Fruit fly (Drosophila melanogaster) whole organism, embryonic: ENCODE measurements around the gene Cyp4d20.
A peak's percentile ranks its signal among the peaks of the same experiment; 100 is the strongest.

Experiments
- Adf1 ChIP-seq: fragments of 200-800 bp; sonication (Bioruptor generic); IDR thresholded peaks from 2 replicates; pipeline ENCODE4 v1.3.6; 2022; ENCODE audit warnings: missing biosample characterization, missing genetic modification characterization
- Atf-2 ChIP-seq: fragments of 200-800 bp; sonication (Bioruptor generic); optimal IDR thresholded peaks from 2 replicates; lab custom pipeline; 2016; ENCODE audit warnings: missing biosample characterization, missing genetic modification characterization
- CG10543 ChIP-seq: fragments of 200-800 bp; sonication (Bioruptor generic); optimal IDR thresholded peaks from 3 replicates; lab custom pipeline; 2017; ENCODE audit warnings: missing biosample characterization, mild to moderate bottlenecking, missing genetic modification characterization, moderate library complexity
- CG11696 ChIP-seq: fragments of 200-800 bp; sonication (Bioruptor generic); IDR thresholded peaks from 2 replicates; pipeline ENCODE4 v1.3.6; 2022; ENCODE audit warnings: missing biosample characterization, missing genetic modification characterization
- CG12299 ChIP-seq: fragments of 200-800 bp; sonication (Bioruptor generic); optimal IDR thresholded peaks from 2 replicates; lab custom pipeline; 2018; ENCODE audit warnings: missing biosample characterization, mild to moderate bottlenecking, missing genetic modification characterization
- CG12659 ChIP-seq: fragments of 200-800 bp; sonication (Bioruptor generic); optimal IDR thresholded peaks from 3 replicates; lab custom pipeline; 2017; ENCODE audit warnings: mild to moderate bottlenecking, missing biosample characterization, missing genetic modification reagents, missing genetic modification characterization
- CG12744 ChIP-seq: fragments of 200-800 bp; sonication (Bioruptor generic); optimal IDR thresholded peaks from 2 replicates; lab custom pipeline; 2016; ENCODE audit warnings: missing biosample characterization, missing genetic modification characterization
- CG13123 ChIP-seq: fragments of 200-800 bp; sonication (Bioruptor generic); optimal IDR thresholded peaks from 2 replicates; lab custom pipeline; 2016; ENCODE audit warnings: missing biosample characterization, missing genetic modification characterization
- CG13287 ChIP-seq: fragments of 200-800 bp; sonication (Bioruptor generic); IDR thresholded peaks from 2 replicates; pipeline ENCODE4 v1.3.6; 2022; ENCODE audit warnings: missing biosample characterization, missing genetic modification characterization; ENCODE audit not compliant: partially characterized antibody
- CG13424 ChIP-seq: fragments of 200-800 bp; sonication (Bioruptor generic); optimal IDR thresholded peaks from 2 replicates; lab custom pipeline; 2019; ENCODE audit warnings: missing biosample characterization, mild to moderate bottlenecking, missing genetic modification characterization, moderate library complexity
- CG14710 ChIP-seq: fragments of 200-800 bp; sonication (Bioruptor generic); optimal IDR thresholded peaks from 3 replicates; lab custom pipeline; 2019; ENCODE audit warnings: missing biosample characterization, mild to moderate bottlenecking, missing genetic modification characterization, moderate library complexity
- CG15073 ChIP-seq: fragments of 200-800 bp; sonication (Bioruptor generic); optimal IDR thresholded peaks from 2 replicates; lab custom pipeline; 2016; ENCODE audit warnings: missing biosample characterization, missing genetic modification characterization
- CG15479 ChIP-seq: fragments of 200-800 bp; sonication (Bioruptor generic); optimal IDR thresholded peaks from 3 replicates; lab custom pipeline; 2019; ENCODE audit warnings: missing biosample characterization, mild to moderate bottlenecking, missing genetic modification characterization, moderate library complexity
- CG15601 ChIP-seq: fragments of 200-800 bp; sonication (Bioruptor generic); optimal IDR thresholded peaks from 3 replicates; lab custom pipeline; 2019; ENCODE audit warnings: missing biosample characterization, mild to moderate bottlenecking, missing genetic modification characterization, moderate library complexity
- CG15696 ChIP-seq: fragments of 200-800 bp; sonication (Bioruptor generic); optimal IDR thresholded peaks from 2 replicates; lab custom pipeline; 2019; ENCODE audit warnings: missing biosample characterization, mild to moderate bottlenecking, missing genetic modification characterization, moderate library complexity
- CG17612 ChIP-seq: fragments of 200-800 bp; sonication (Bioruptor generic); IDR thresholded peaks from 2 replicates; pipeline ENCODE4 v1.3.6; 2022; ENCODE audit warnings: missing biosample characterization, missing genetic modification characterization
- CG17802 ChIP-seq: fragments of 200-800 bp; sonication (Bioruptor generic); optimal IDR thresholded peaks from 2 replicates; lab custom pipeline; 2018; ENCODE audit warnings: missing biosample characterization, mild to moderate bottlenecking, missing genetic modification characterization, moderate library complexity
- CG2199 ChIP-seq: fragments of 200-800 bp; sonication (Bioruptor generic); IDR thresholded peaks from 3 replicates; pipeline ENCODE4 v1.3.6; 2022; ENCODE audit warnings: missing biosample characterization, missing genetic modification characterization
- CG34224 ChIP-seq: fragments of 200-800 bp; sonication (Bioruptor generic); IDR thresholded peaks from 3 replicates; pipeline ENCODE4 v1.3.6; 2022; ENCODE audit warnings: missing biosample characterization, missing genetic modification characterization; ENCODE audit not compliant: partially characterized antibody
- CG34376 ChIP-seq: fragments of 200-800 bp; sonication (Bioruptor generic); optimal IDR thresholded peaks from 2 replicates; lab custom pipeline; 2018; ENCODE audit warnings: missing biosample characterization, mild to moderate bottlenecking, missing genetic modification characterization
- CG3838 ChIP-seq: fragments of 200-800 bp; sonication (Bioruptor generic); optimal IDR thresholded peaks from 3 replicates; lab custom pipeline; 2016; ENCODE audit warnings: missing biosample characterization, missing genetic modification characterization
- CG4360 ChIP-seq: fragments of 200-800 bp; sonication (Bioruptor generic); IDR thresholded peaks from 2 replicates; pipeline ENCODE4 v1.3.6; 2022; ENCODE audit warnings: missing biosample characterization, missing genetic modification characterization
- CG9727 ChIP-seq: fragments of 200-800 bp; sonication (Bioruptor generic); optimal IDR thresholded peaks from 3 replicates; lab custom pipeline; 2017; ENCODE audit warnings: missing biosample characterization, mild to moderate bottlenecking, missing genetic modification characterization
- D19A ChIP-seq: fragments of 200-800 bp; optimal IDR thresholded peaks from 3 replicates; lab custom pipeline; 2019; ENCODE audit warnings: missing biosample characterization, mild to moderate bottlenecking, missing genetic modification characterization, moderate library complexity
- Deaf1 ChIP-seq: fragments of 200-800 bp; optimal IDR thresholded peaks from 3 replicates; lab custom pipeline; 2019; ENCODE audit warnings: missing biosample characterization, mild to moderate bottlenecking, missing genetic modification characterization, moderate library complexity
- Dek ChIP-seq: fragments of 200-800 bp; sonication (Bioruptor generic); optimal IDR thresholded peaks from 3 replicates; lab custom pipeline; 2019; ENCODE audit warnings: missing biosample characterization, mild to moderate bottlenecking, missing genetic modification characterization, moderate library complexity
- Fer1 ChIP-seq: fragments of 200-800 bp; sonication (Bioruptor generic); optimal IDR thresholded peaks from 2 replicates; lab custom pipeline; 2017; ENCODE audit warnings: missing biosample characterization, mild to moderate bottlenecking, missing genetic modification characterization
- GATAe ChIP-seq: fragments of 200-800 bp; sonication (Bioruptor generic); conservative IDR thresholded peaks from 2 replicates; pipeline ENCODE4 v1.3.6; 2022; ENCODE audit warnings: missing biosample characterization, missing genetic modification characterization
- HLH3B ChIP-seq: fragments of 200-800 bp; sonication (Bioruptor generic); IDR thresholded peaks from 2 replicates; pipeline ENCODE4 v1.3.6; 2022; ENCODE audit warnings: missing biosample characterization, missing genetic modification characterization
- NfI ChIP-seq: fragments of 200-800 bp; sonication (Bioruptor generic); optimal IDR thresholded peaks from 3 replicates; lab custom pipeline; 2018; ENCODE audit warnings: missing biosample characterization, mild to moderate bottlenecking, missing genetic modification characterization, moderate library complexity
- Optix ChIP-seq: fragments of 200-800 bp; sonication (Bioruptor generic); IDR thresholded peaks from 3 replicates; pipeline ENCODE4 v1.3.6; 2022; ENCODE audit warnings: missing biosample characterization, missing genetic modification characterization
- ac ChIP-seq: fragments of 200-800 bp; sonication (Bioruptor generic); optimal IDR thresholded peaks from 3 replicates; lab custom pipeline; 2017; ENCODE audit warnings: missing biosample characterization, mild to moderate bottlenecking, missing genetic modification characterization
- ase ChIP-seq: fragments of 200-800 bp; sonication (Bioruptor generic); IDR thresholded peaks from 3 replicates; pipeline ENCODE4 v1.3.6; 2022; ENCODE audit warnings: missing biosample characterization, missing genetic modification characterization
- chinmo ChIP-seq: fragments of 200-800 bp; sonication (Bioruptor generic); IDR thresholded peaks from 4 replicates; pipeline ENCODE4 v1.3.6; 2022; ENCODE audit warnings: missing biosample characterization, missing genetic modification characterization; ENCODE audit not compliant: partially characterized antibody
- fd3F ChIP-seq: fragments of 200-800 bp; sonication (Bioruptor generic); optimal IDR thresholded peaks from 2 replicates; lab custom pipeline; 2018; ENCODE audit warnings: missing biosample characterization, mild to moderate bottlenecking, missing genetic modification characterization, moderate library complexity
- fd64A ChIP-seq: fragments of 200-800 bp; sonication (Bioruptor generic); optimal IDR thresholded peaks from 3 replicates; lab custom pipeline; 2018; ENCODE audit warnings: missing biosample characterization, mild to moderate bottlenecking, missing genetic modification characterization
- gcm2 ChIP-seq: fragments of 200-800 bp; sonication (Bioruptor generic); optimal IDR thresholded peaks from 2 replicates; lab custom pipeline; 2016; ENCODE audit warnings: missing biosample characterization, missing genetic modification characterization
- jing ChIP-seq: fragments of 200-800 bp; sonication (Bioruptor generic); optimal IDR thresholded peaks from 2 replicates; lab custom pipeline; 2018; ENCODE audit warnings: missing biosample characterization, mild to moderate bottlenecking, missing genetic modification characterization
- jumu ChIP-seq: fragments of 200-800 bp; sonication (Bioruptor generic); optimal IDR thresholded peaks from 3 replicates; lab custom pipeline; 2016; ENCODE audit warnings: missing biosample characterization, missing genetic modification characterization
- mld ChIP-seq: fragments of 200-800 bp; sonication (Bioruptor generic); IDR thresholded peaks from 3 replicates; pipeline ENCODE4 v1.3.6; 2022; ENCODE audit warnings: missing biosample characterization, missing genetic modification characterization; ENCODE audit not compliant: partially characterized antibody
- nerfin-1 ChIP-seq: fragments of 200-800 bp; sonication (Bioruptor generic); optimal IDR thresholded peaks from 3 replicates; lab custom pipeline; 2019; ENCODE audit warnings: missing biosample characterization, mild to moderate bottlenecking, missing genetic modification characterization, moderate library complexity
- sisA ChIP-seq: fragments of 200-800 bp; sonication (Bioruptor generic); IDR thresholded peaks from 2 replicates; pipeline ENCODE4 v1.3.6; 2022; ENCODE audit warnings: missing biosample characterization, missing genetic modification characterization
- sug ChIP-seq: fragments of 200-800 bp; optimal IDR thresholded peaks from 2 replicates; lab custom pipeline; 2019; ENCODE audit warnings: missing biosample characterization, mild to moderate bottlenecking, missing genetic modification characterization, moderate library complexity
- tna ChIP-seq: fragments of 200-800 bp; sonication (Bioruptor generic); IDR thresholded peaks from 2 replicates; pipeline ENCODE4 v1.3.6; 2022; ENCODE audit warnings: missing biosample characterization, missing genetic modification characterization; ENCODE audit not compliant: partially characterized antibody
- twi ChIP-seq: fragments of 200-800 bp; optimal IDR thresholded peaks from 2 replicates; lab custom pipeline; 2019; ENCODE audit warnings: missing biosample characterization, mild to moderate bottlenecking, missing genetic modification characterization, moderate library complexity

The Cyp4d20 gene

DNA sequence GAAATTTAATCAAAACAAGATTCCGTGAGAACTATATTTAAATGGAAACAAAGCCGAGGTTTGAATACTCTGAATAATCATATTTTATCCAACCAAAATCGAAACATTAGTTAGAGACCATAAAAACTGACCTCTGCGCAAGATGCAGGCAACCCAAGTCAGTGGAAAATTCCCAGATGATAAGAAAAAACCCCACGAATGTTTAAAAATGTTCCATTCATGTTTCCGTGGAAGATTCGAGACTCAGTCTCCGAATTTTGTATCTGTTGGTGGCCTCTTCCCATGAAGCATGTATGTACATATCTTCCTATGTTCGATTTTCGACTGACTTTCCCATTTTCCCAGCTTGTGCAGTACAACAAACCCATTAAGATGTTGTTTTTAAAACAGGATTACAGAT, 26.5 kb upstream of the Cyp4d20 start:
- TF ChIP-seq CG2199 (peak; percentile 20; the same call in 1 of the 3 replicates), CG9727 (GFP tag; lab: Kevin White, UChicago) (no peak), twi (peak; percentile 47), CG10543 (no peak), D19A (tag; lab: Kevin White, UChicago) (peak; percentile 72)
- TF ChIP-seq, all 482 proteins: peak for 3

- TF ChIP-seq NfI (no peak), CG13424 (no peak), ac (GFP tag; lab: Kevin White, UChicago) (no peak), Atf-2 (GFP tag; lab: Kevin White, UChicago) (no peak), CG12744 (GFP tag; lab: Kevin White, UChicago) (no peak), fd3F (no peak), Dek (tag; lab: Kevin White, UChicago) (no peak), sug (tag; lab: Kevin White, UChicago) (peak; percentile 92), gcm2 (no peak), Optix (GFP tag; lab: Robert Waterston, UW) (0 out of 3 replicates have a peak, but pooled peaks have one; percentile 11), sisA (GFP tag; lab: Robert Waterston, UW) (no peak), Fer1 (no peak), CG10543 (no peak), CG34224 (GFP tag; lab: Robert Waterston, UW) (no peak), tna (GFP tag; lab: Robert Waterston, UW) (no peak), CG13123 (GFP tag; lab: Kevin White, UChicago) (no peak), CG13287 (no peak), jumu (GFP tag; lab: Kevin White, UChicago) (no peak), CG34376 (GFP tag; lab: Kevin White, UChicago) (peak; percentile 71)
These were observed 25.9 kb upstream of the Cyp4d20 start for dm6 chr3L:2504031-2504615.

DNA sequence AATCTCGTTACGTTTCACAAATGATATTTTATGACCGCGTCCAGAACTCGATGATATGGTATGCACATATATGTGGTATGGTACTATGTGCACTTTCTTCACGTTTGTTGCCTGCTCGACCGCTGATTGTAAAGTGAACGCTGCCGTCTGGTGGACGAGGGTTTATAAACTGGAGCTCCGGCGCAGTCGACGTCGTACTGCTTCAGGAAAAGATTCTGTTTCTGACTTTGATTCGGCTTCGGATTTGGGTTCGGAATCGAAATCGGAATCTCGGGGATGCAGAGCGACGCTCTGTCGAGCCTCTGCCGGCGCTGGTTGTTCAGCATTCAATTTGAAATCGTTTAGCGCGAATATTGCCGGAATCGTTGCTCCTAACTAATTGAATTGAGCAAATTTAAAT, 25.2 kb upstream of the Cyp4d20 start, which contains the start of gene CG16758:
CG16758 (minus strand) TSS at position 142 of the 400 bp plus-strand sequence.
- TF ChIP-seq CG12659 (GFP tag; lab: Kevin White, UChicago) (no peak), chinmo (GFP tag; lab: Robert Waterston, UW) (0 out of 4 replicates have a peak, but pooled peaks have one; percentile 40), CG17612 (GFP tag; lab: Robert Waterston, UW) (no peak), Deaf1 (tag; lab: Kevin White, UChicago) (peak; percentile 81), Adf1 (GFP tag; lab: Robert Waterston, UW) (peak; percentile 62; the same call in 1 of the 2 replicates)

DNA sequence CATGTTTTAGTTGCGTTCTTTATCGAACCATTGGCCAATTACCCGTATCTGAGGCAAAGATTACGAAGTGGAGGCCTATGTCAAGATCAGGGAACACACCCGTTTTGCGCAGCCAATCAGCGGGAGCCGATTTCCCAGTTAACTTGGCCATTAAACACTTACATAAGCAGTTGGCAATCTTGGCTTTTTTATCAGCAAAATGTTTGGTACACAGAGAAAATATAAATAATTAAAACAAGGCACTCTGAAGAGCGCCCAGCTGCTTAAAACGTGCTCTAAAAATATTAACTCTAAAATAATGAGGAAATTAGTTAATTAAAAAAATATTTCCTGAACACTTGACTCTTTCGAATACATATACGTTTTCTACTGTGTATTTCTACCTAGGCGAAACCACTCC, 23.5 kb upstream of the Cyp4d20 start:
- no peak for TF ChIP-seq CG15479 (GFP tag; lab: Kevin White, UChicago)
- peak; percentile 43 for TF ChIP-seq Deaf1 (tag; lab: Kevin White, UChicago)
- no peak for TF ChIP-seq CG15696 (tag; lab: Kevin White, UChicago)
- no peak for TF ChIP-seq CG14710 (tag; lab: Kevin White, UChicago)
- no peak for TF ChIP-seq CG15601 (tag; lab: Kevin White, UChicago)
- 0 out of 3 replicates have a peak, but pooled peaks have one; percentile 7 for TF ChIP-seq ase (GFP tag; lab: Robert Waterston, UW)
- TF ChIP-seq CG11696: 0 out of 2 replicates have a peak, but pooled peaks have one; percentile 38
- no peak for TF ChIP-seq CG15073 (GFP tag; lab: Kevin White, UChicago)
- no peak for TF ChIP-seq CG12299
- TF ChIP-seq HLH3B (GFP tag; lab: Robert Waterston, UW): peak; percentile 52; the same call in 1 of the 2 replicates
- peak; percentile 91 for TF ChIP-seq GATAe
- TF ChIP-seq nerfin-1 (tag; lab: Kevin White, UChicago): no peak
- TF ChIP-seq jing (GFP tag; lab: Kevin White, UChicago): no peak
- no peak for TF ChIP-seq fd64A (GFP tag; lab: Kevin White, UChicago)
- TF ChIP-seq CG9727 (GFP tag; lab: Kevin White, UChicago): peak; percentile 74
- no peak for TF ChIP-seq CG3838 (GFP tag; lab: Kevin White, UChicago)
- no peak for TF ChIP-seq CG4360 (GFP tag; lab: Robert Waterston, UW)
- no peak for TF ChIP-seq CG17802 (tag; lab: Kevin White, UChicago)
- TF ChIP-seq mld (GFP tag; lab: Robert Waterston, UW): no peak
